Worm (Caenorhabditis elegans) whole organism, L2 larva: ENCODE results near the gene nkat-1.

Experiments used
- blmp-1 ChIP-seq: sonication (generic microtip); optimal IDR thresholded peaks from 2 replicates; lab custom pipeline; 2017; ENCODE audit warnings: missing genetic modification characterization, mild to moderate bottlenecking, missing compliant biosample characterization, antibody characterized with exemption, moderate library complexity; ENCODE audit not compliant: insufficient read depth
- egl-27 ChIP-seq: sonication (generic microtip); optimal IDR thresholded peaks from 3 replicates; lab custom pipeline; 2017; ENCODE audit warnings: missing biosample characterization, missing genetic modification reagents, missing genetic modification characterization
- gmeb-1 ChIP-seq: fragments of 150-350 bp; optimal IDR thresholded peaks from 2 replicates; lab custom pipeline; 2014; ENCODE audit warnings: missing biosample characterization, missing genetic modification characterization
- mdl-1 ChIP-seq, 2 experiments: fragments of 150-350 bp in 1 of 2; sonication (generic microtip) in 1 of 2; optimal IDR thresholded peaks; 2 replicates each; lab custom pipeline; 2017; ENCODE audit warnings: missing biosample characterization in 2 of 2, missing genetic modification characterization in 2 of 2
- nhr-21 ChIP-seq: fragments of 150-350 bp; optimal IDR thresholded peaks from 2 replicates; lab custom pipeline; 2014; ENCODE audit warnings: missing biosample characterization, missing genetic modification characterization
- zag-1 ChIP-seq: fragments of 150-350 bp; optimal IDR thresholded peaks from 2 replicates; lab custom pipeline; 2014; ENCODE audit warnings: missing biosample characterization, missing genetic modification characterization
- ztf-11 ChIP-seq: sonication (generic microtip); optimal IDR thresholded peaks from 2 replicates; lab custom pipeline; 2017; ENCODE audit warnings: missing biosample characterization, missing genetic modification characterization

DNA sequence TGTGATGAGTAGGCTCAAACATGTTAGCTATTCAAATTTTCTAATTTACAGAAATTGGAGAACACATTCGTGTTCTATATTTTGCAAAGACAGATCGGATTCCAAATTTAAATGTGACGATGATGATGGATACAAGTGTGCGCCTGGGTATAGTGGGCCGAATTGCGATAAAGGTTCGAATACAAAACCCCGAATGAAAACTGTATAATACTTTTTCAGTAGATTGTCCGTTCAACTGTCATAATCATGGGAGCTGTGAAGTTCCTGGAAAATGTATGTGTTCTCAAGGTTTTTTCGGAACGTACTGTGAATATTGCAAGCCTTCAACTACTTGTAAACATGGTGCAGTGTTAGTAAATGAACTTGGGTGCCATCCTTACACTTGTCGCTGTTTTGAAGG lies 49.0 kb downstream of the nkat-1 start:
- TF ChIP-seq ztf-11 (tag; lab: Kevin White, UChicago) (no peak), mdl-1 (tag; optimal IDR thresholded peaks at IDR 0.05; lab: Kevin White, UChicago) (no peak), gmeb-1 (no peak), zag-1 (no peak), egl-27 (tag; lab: Kevin White, UChicago) (no peak), blmp-1 (tag; lab: Kevin White, UChicago) (no peak), nhr-21 (tag; lab: Kevin White, UChicago) (no peak)
